Fruit fly (Drosophila melanogaster) whole organism, prepupa: Measurements from ENCODE around the gene Glg1.

ENCODE experiments used
- CG10631 ChIP-seq: fragments of 200-800 bp; sonication (Bioruptor generic); optimal IDR thresholded peaks from 2 replicates; lab custom pipeline; 2016; ENCODE audit warnings: missing biosample characterization, missing genetic modification characterization
- CG10669 ChIP-seq: fragments of 200-800 bp; sonication (Bioruptor generic); optimal IDR thresholded peaks from 3 replicates; lab custom pipeline; 2018; ENCODE audit warnings: missing biosample characterization, mild to moderate bottlenecking, missing genetic modification characterization, moderate library complexity
- CG11294 ChIP-seq: fragments of 200-800 bp; sonication (Bioruptor generic); IDR thresholded peaks from 2 replicates; pipeline ENCODE4 v1.3.6; 2022; ENCODE audit warnings: missing biosample characterization, missing genetic modification characterization
- CG11762 ChIP-seq: fragments of 200-800 bp; sonication (Bioruptor generic); optimal IDR thresholded peaks from 3 replicates; lab custom pipeline; 2016; ENCODE audit warnings: missing biosample characterization, missing genetic modification characterization; ENCODE audit not compliant: insufficient read depth
- CG11902 ChIP-seq: fragments of 200-800 bp; sonication (Bioruptor generic); optimal IDR thresholded peaks from 3 replicates; lab custom pipeline; 2016; ENCODE audit warnings: missing biosample characterization, missing genetic modification characterization
- CG15336 ChIP-seq: fragments of 200-800 bp; sonication (Bioruptor generic); IDR thresholded peaks from 2 replicates; pipeline ENCODE4 v1.3.6; 2022; ENCODE audit warnings: missing biosample characterization, missing genetic modification characterization
- CG1621 ChIP-seq: fragments of 200-800 bp; sonication (Bioruptor generic); optimal IDR thresholded peaks from 3 replicates; lab custom pipeline; 2018; ENCODE audit warnings: missing biosample characterization, mild to moderate bottlenecking, missing genetic modification characterization
- CG3032 ChIP-seq: fragments of 200-800 bp; optimal IDR thresholded peaks from 2 replicates; lab custom pipeline; 2019; ENCODE audit warnings: missing biosample characterization, mild to moderate bottlenecking, missing genetic modification characterization, moderate library complexity
- CG31627 ChIP-seq: fragments of 200-800 bp; sonication (Bioruptor generic); optimal IDR thresholded peaks from 3 replicates; lab custom pipeline; 2016; ENCODE audit warnings: missing biosample characterization, missing genetic modification characterization
- CG32006 ChIP-seq: fragments of 200-800 bp; sonication (Bioruptor generic); optimal IDR thresholded peaks from 3 replicates; lab custom pipeline; 2017; ENCODE audit warnings: missing biosample characterization, mild to moderate bottlenecking, missing genetic modification characterization
- CG34406 ChIP-seq: fragments of 200-800 bp; sonication (Bioruptor generic); optimal IDR thresholded peaks from 3 replicates; lab custom pipeline; 2016; ENCODE audit warnings: missing biosample characterization, missing genetic modification characterization
- CG4318 ChIP-seq: fragments of 200-800 bp; sonication (Bioruptor generic); optimal IDR thresholded peaks from 3 replicates; lab custom pipeline; 2017; ENCODE audit warnings: missing biosample characterization, mild to moderate bottlenecking, missing genetic modification characterization
- CG6163 ChIP-seq: fragments of 200-800 bp; sonication (Bioruptor generic); IDR thresholded peaks from 3 replicates; pipeline ENCODE4 v1.3.6; 2022; ENCODE audit warnings: missing biosample characterization, missing genetic modification characterization
- CG6276 ChIP-seq: fragments of 200-800 bp; sonication (Bioruptor generic); optimal IDR thresholded peaks from 2 replicates; lab custom pipeline; 2017; ENCODE audit warnings: missing biosample characterization, mild to moderate bottlenecking, missing genetic modification characterization
- CG6792 ChIP-seq: fragments of 200-800 bp; sonication (Bioruptor generic); optimal IDR thresholded peaks from 3 replicates; lab custom pipeline; 2016; ENCODE audit warnings: missing biosample characterization, missing genetic modification characterization
- CG6808 ChIP-seq: fragments of 200-800 bp; sonication (Bioruptor generic); optimal IDR thresholded peaks from 3 replicates; lab custom pipeline; 2017; ENCODE audit warnings: missing biosample characterization, missing genetic modification characterization, mild to moderate bottlenecking, moderate library complexity, missing genetic modification reagents
- CG7368 ChIP-seq: fragments of 200-800 bp; sonication (Bioruptor generic); optimal IDR thresholded peaks from 3 replicates; lab custom pipeline; 2016; ENCODE audit warnings: missing biosample characterization, missing genetic modification characterization
- CG8119 ChIP-seq: fragments of 200-800 bp; sonication (Bioruptor generic); IDR thresholded peaks from 3 replicates; pipeline ENCODE4 v1.3.6; 2022; ENCODE audit warnings: missing biosample characterization, missing genetic modification characterization
- CG8319 ChIP-seq: fragments of 200-800 bp; sonication (Bioruptor generic); optimal IDR thresholded peaks from 3 replicates; lab custom pipeline; 2016; ENCODE audit warnings: missing biosample characterization, missing genetic modification characterization
- CG8632 ChIP-seq: fragments of 200-800 bp; sonication (Bioruptor generic); optimal IDR thresholded peaks from 3 replicates; lab custom pipeline; 2016; ENCODE audit warnings: missing biosample characterization, missing genetic modification characterization
- CG9139 ChIP-seq: fragments of 200-800 bp; sonication (Bioruptor generic); optimal IDR thresholded peaks from 3 replicates; lab custom pipeline; 2017; ENCODE audit warnings: missing biosample characterization, mild to moderate bottlenecking, missing genetic modification characterization
- Eip78C ChIP-seq: fragments of 200-800 bp; sonication (Bioruptor generic); peaks from one replicate; lab custom pipeline; 2016; ENCODE audit warnings: missing biosample characterization, missing genetic modification characterization
- Eip93F ChIP-seq: fragments of 200-800 bp; sonication (Bioruptor generic); optimal IDR thresholded peaks from 2 replicates; lab custom pipeline; 2016; ENCODE audit warnings: missing biosample characterization, mild to moderate bottlenecking, missing genetic modification characterization
- Ets21C ChIP-seq: fragments of 200-800 bp; sonication (Bioruptor generic); optimal IDR thresholded peaks from 3 replicates; lab custom pipeline; 2016; ENCODE audit warnings: missing biosample characterization, missing genetic modification characterization
- Hr39 ChIP-seq: fragments of 200-800 bp; sonication (Bioruptor generic); optimal IDR thresholded peaks from 2 replicates; lab custom pipeline; 2016; ENCODE audit warnings: missing biosample characterization, missing genetic modification characterization
- Hr4 ChIP-seq: fragments of 200-800 bp; sonication (Bioruptor generic); optimal IDR thresholded peaks from 3 replicates; lab custom pipeline; 2016; ENCODE audit warnings: missing biosample characterization, missing genetic modification characterization
- Lpt ChIP-seq: fragments of 200-800 bp; sonication (Bioruptor generic); optimal IDR thresholded peaks from 3 replicates; lab custom pipeline; 2016; ENCODE audit warnings: missing biosample characterization, missing genetic modification characterization
- OdsH ChIP-seq: fragments of 200-800 bp; sonication (Bioruptor generic); optimal IDR thresholded peaks from 3 replicates; lab custom pipeline; 2016; ENCODE audit warnings: missing biosample characterization, missing genetic modification characterization
- Smox ChIP-seq: fragments of 200-800 bp; sonication (Bioruptor generic); optimal IDR thresholded peaks from 3 replicates; lab custom pipeline; 2016; ENCODE audit warnings: missing biosample characterization, missing genetic modification characterization
- Sox102F ChIP-seq: fragments of 200-800 bp; sonication (Bioruptor generic); optimal IDR thresholded peaks from 2 replicates; lab custom pipeline; 2016; ENCODE audit warnings: missing biosample characterization, mild to moderate bottlenecking, missing genetic modification characterization
- Sox14 ChIP-seq: fragments of 200-800 bp; sonication (Bioruptor generic); optimal IDR thresholded peaks from 3 replicates; lab custom pipeline; 2016; ENCODE audit warnings: missing biosample characterization, missing genetic modification characterization
- Sox15 ChIP-seq: fragments of 200-800 bp; sonication (Bioruptor generic); optimal IDR thresholded peaks from 3 replicates; lab custom pipeline; 2016; ENCODE audit warnings: missing biosample characterization, missing genetic modification characterization
- achi ChIP-seq: fragments of 200-800 bp; sonication (Bioruptor generic); optimal IDR thresholded peaks from 3 replicates; lab custom pipeline; 2016; ENCODE audit warnings: missing biosample characterization, missing genetic modification characterization
- acj6 ChIP-seq: fragments of 200-800 bp; sonication (Bioruptor generic); optimal IDR thresholded peaks from 3 replicates; lab custom pipeline; 2016; ENCODE audit warnings: missing biosample characterization, missing genetic modification characterization
- cyc ChIP-seq: fragments of 200-800 bp; sonication (Bioruptor generic); optimal IDR thresholded peaks from 3 replicates; lab custom pipeline; 2016; ENCODE audit warnings: missing biosample characterization, missing genetic modification characterization
- dac ChIP-seq: fragments of 200-800 bp; sonication (Bioruptor generic); optimal IDR thresholded peaks from 2 replicates; lab custom pipeline; 2017; ENCODE audit warnings: missing biosample characterization, mild to moderate bottlenecking, missing genetic modification characterization
- eg ChIP-seq: fragments of 200-800 bp; sonication (Bioruptor generic); IDR thresholded peaks from 3 replicates; pipeline ENCODE4 v1.3.6; 2022; ENCODE audit warnings: missing biosample characterization, missing genetic modification characterization
- esn ChIP-seq: fragments of 200-800 bp; sonication (Bioruptor generic); optimal IDR thresholded peaks from 2 replicates; lab custom pipeline; 2016; ENCODE audit warnings: missing biosample characterization, mild to moderate bottlenecking, missing genetic modification characterization, moderate library complexity
- fd59A ChIP-seq: fragments of 200-800 bp; sonication (Bioruptor generic); optimal IDR thresholded peaks from 2 replicates; lab custom pipeline; 2017; ENCODE audit warnings: missing biosample characterization, mild to moderate bottlenecking, missing genetic modification characterization, missing genetic modification reagents
- fd85E ChIP-seq: fragments of 200-800 bp; sonication (Bioruptor generic); optimal IDR thresholded peaks from 3 replicates; lab custom pipeline; 2016; ENCODE audit warnings: missing biosample characterization, missing genetic modification characterization
- fkh ChIP-seq: fragments of 200-800 bp; sonication (Bioruptor generic); optimal IDR thresholded peaks from 3 replicates; lab custom pipeline; 2017; ENCODE audit warnings: missing biosample characterization, mild to moderate bottlenecking, missing genetic modification characterization, moderate library complexity
- net ChIP-seq: fragments of 200-800 bp; sonication (Bioruptor generic); optimal IDR thresholded peaks from 3 replicates; lab custom pipeline; 2016; ENCODE audit warnings: missing biosample characterization, missing genetic modification characterization
- pdm3 ChIP-seq: fragments of 200-800 bp; sonication (Bioruptor generic); optimal IDR thresholded peaks from 3 replicates; lab custom pipeline; 2016; ENCODE audit warnings: missing biosample characterization, missing genetic modification characterization
- spab ChIP-seq: fragments of 200-800 bp; sonication (Bioruptor generic); optimal IDR thresholded peaks from 2 replicates; lab custom pipeline; 2017; ENCODE audit warnings: missing biosample characterization, mild to moderate bottlenecking, missing genetic modification characterization, missing genetic modification reagents
- ss ChIP-seq, 2 experiments: fragments of 200-800 bp; sonication (Bioruptor generic); optimal IDR thresholded peaks; 2 replicates in 1 of 2; 3 replicates in 1 of 2; lab custom pipeline; 2017 to 2018; ENCODE audit warnings: mild to moderate bottlenecking in 2 of 2, missing biosample characterization in 2 of 2, missing genetic modification characterization in 2 of 2, moderate library complexity in 1 of 2
- svp ChIP-seq: fragments of 200-800 bp; sonication (Bioruptor generic); peaks from one replicate; lab custom pipeline; 2016; ENCODE audit warnings: missing biosample characterization, missing genetic modification characterization
- vri ChIP-seq: fragments of 200-800 bp; sonication (Bioruptor generic); optimal IDR thresholded peaks from 3 replicates; lab custom pipeline; 2016; ENCODE audit warnings: missing biosample characterization, mild to moderate bottlenecking, missing genetic modification characterization

Gene Glg1

dm6 chr3L:21516716-21517266, 9.5 kb upstream of the Glg1 start (continued):
- peak; percentile 60 for TF ChIP-seq Hr4
- TF ChIP-seq CG10669 (GFP tag; lab: Kevin White, UChicago), result peak; percentile 5
- peak; percentile 50 for TF ChIP-seq CG11762
- peak; percentile 6 for TF ChIP-seq fkh
- TF ChIP-seq ss (GFP tag; optimal IDR thresholded peaks at IDR 0.05; lab: Kevin White, UChicago), result peak in 1 of 2 experiments; percentile 43
- peak; percentile 55 for TF ChIP-seq Sox14
- TF ChIP-seq Smox, result peak; percentile 50

DNA sequence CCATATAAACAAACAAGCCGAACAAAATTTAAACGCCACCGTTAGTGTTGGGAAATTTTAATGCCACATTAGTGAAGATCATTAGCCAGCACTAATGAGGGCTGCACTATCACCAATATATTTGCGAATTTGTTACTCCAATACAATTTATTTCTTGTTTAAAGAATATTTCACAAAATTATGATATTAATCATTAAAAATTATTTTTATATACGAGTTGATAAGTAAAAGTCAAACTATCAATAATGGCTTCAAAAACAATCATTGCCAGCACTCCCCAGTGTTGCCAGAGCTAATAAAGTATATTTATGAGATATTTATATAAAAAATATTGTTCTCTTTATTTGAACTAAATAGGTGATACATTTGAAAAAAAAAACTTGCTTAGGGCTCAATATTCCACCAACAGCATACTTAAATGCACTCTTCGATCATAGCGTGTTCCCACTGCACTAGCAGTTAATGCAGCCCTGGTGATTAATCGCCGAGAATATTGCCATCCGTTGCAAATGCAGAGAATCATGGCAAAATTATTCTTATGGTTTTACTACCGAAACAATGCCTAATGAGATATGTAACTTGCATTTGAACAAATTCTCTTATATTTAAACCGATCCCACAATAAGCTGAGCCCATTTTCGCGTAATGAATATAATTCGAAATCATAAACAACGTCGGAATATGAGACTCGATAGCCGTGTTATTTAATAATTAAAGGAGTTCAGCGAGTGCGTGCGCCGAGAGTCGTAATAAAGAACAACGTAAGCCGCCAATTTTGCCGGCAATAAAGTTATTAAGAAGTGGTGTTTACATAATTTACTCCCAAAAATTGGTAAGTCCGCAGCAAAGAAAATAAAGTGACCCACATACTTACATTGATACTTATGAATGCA, 8.7 kb upstream of the Glg1 start, which contains the start of the genes SAK and Cdk12:
Gene SAK, minus strand, starts transcription at position 65 of the 893 bp plus-strand sequence.
Gene Cdk12, plus strand, starts transcription at position 484 of the 893 bp plus-strand sequence.
- TF ChIP-seq fkh (peak; percentile 60), CG31627 (GFP tag; lab: Kevin White, UChicago) (peak; percentile 72), dac (GFP tag; lab: Kevin White, UChicago) (peak; percentile 66), spab (GFP tag; lab: Kevin White, UChicago) (peak; percentile 67), esn (GFP tag; lab: Kevin White, UChicago) (peak; percentile 82), CG11294 (GFP tag; lab: Robert Waterston, UW) (peak; percentile 76), eg (peak; percentile 83), OdsH (GFP tag; lab: Kevin White, UChicago) (peak; percentile 88), CG10631 (GFP tag; lab: Kevin White, UChicago) (peak; percentile 90), acj6 (GFP tag; lab: Kevin White, UChicago) (peak; percentile 86), fd59A (peak; percentile 63), Eip78C (peak; percentile 92), CG7368 (GFP tag; lab: Kevin White, UChicago) (peak; percentile 75), CG8319 (GFP tag; lab: Kevin White, UChicago) (peak; percentile 75), CG6792 (GFP tag; lab: Kevin White, UChicago) (peak; percentile 71), vri (GFP tag; lab: Kevin White, UChicago) (peak; percentile 23), Hr39 (peak; percentile 74), cyc (peak; percentile 78), CG6276 (GFP tag; lab: Kevin White, UChicago) (no peak), CG1621 (peak; percentile 35), Hr4 (peak; percentile 77), CG34406 (GFP tag; lab: Kevin White, UChicago) (peak; percentile 86), CG32006 (GFP tag; lab: Kevin White, UChicago) (peak; percentile 89), achi (GFP tag; lab: Kevin White, UChicago) (peak; percentile 83), CG3032 (tag; lab: Kevin White, UChicago) (peak; percentile 84), fd85E (GFP tag; lab: Kevin White, UChicago) (peak; percentile 9), pdm3 (GFP tag; lab: Kevin White, UChicago) (peak; percentile 79), ss (GFP tag; optimal IDR thresholded peaks at IDR 0.05; lab: Kevin White, UChicago) (peak; percentile 59 to 75), CG4318 (peak; percentile 78), Sox102F (GFP tag; lab: Kevin White, UChicago) (peak; percentile 83), Eip93F (peak; percentile 71), svp (GFP tag; lab: Kevin White, UChicago) (no peak), Sox15 (GFP tag; lab: Kevin White, UChicago) (peak; percentile 80), CG8632 (GFP tag; lab: Kevin White, UChicago) (peak; percentile 81), CG11762 (peak; percentile 74), CG10669 (GFP tag; lab: Kevin White, UChicago) (peak; percentile 78), CG11902 (GFP tag; lab: Kevin White, UChicago) (peak; percentile 84), Ets21C (GFP tag; lab: Kevin White, UChicago) (peak; percentile 70), net (GFP tag; lab: Kevin White, UChicago) (peak; percentile 80), CG6163 (peak; percentile 79), Lpt (GFP tag; lab: Kevin White, UChicago) (peak; percentile 77), Sox14 (peak; percentile 59), CG9139 (GFP tag; lab: Kevin White, UChicago) (peak; percentile 49), CG8119 (GFP tag; lab: Robert Waterston, UW) (peak; percentile 79), CG15336 (GFP tag; lab: Robert Waterston, UW) (peak; percentile 75), CG6808 (GFP tag; lab: Kevin White, UChicago) (peak; percentile 70)
